Fruit fly (Drosophila melanogaster) whole organism, embryonic: ENCODE results near the gene Tnpo.

Source experiments
- B-H1 ChIP-seq: fragments of 200-800 bp; sonication (Bioruptor generic); IDR thresholded peaks from 3 replicates; pipeline ENCODE4 v1.3.6; 2022; ENCODE audit warnings: missing biosample characterization, missing genetic modification characterization
- BEAF-32 ChIP-seq: fragments of 200-800 bp; sonication (Bioruptor generic); optimal IDR thresholded peaks from 3 replicates; lab custom pipeline; 2017; ENCODE audit warnings: missing biosample characterization, missing genetic modification characterization, mild to moderate bottlenecking, moderate library complexity, missing genetic modification reagents
- C15 ChIP-seq: fragments of 200-800 bp; sonication (Bioruptor generic); IDR thresholded peaks from 3 replicates; pipeline ENCODE4 v1.3.6; 2022; ENCODE audit warnings: missing biosample characterization, missing genetic modification characterization
- CG10462 ChIP-seq: fragments of 200-800 bp; sonication (Bioruptor generic); optimal IDR thresholded peaks from 2 replicates; lab custom pipeline; 2016; ENCODE audit warnings: missing biosample characterization, missing genetic modification characterization
- CG11247 ChIP-seq: fragments of 200-800 bp; sonication (Bioruptor generic); IDR thresholded peaks from 2 replicates; pipeline ENCODE4 v1.3.6; 2022; ENCODE audit warnings: missing biosample characterization, missing genetic modification characterization
- CG11696 ChIP-seq: fragments of 200-800 bp; sonication (Bioruptor generic); IDR thresholded peaks from 2 replicates; pipeline ENCODE4 v1.3.6; 2022; ENCODE audit warnings: missing biosample characterization, missing genetic modification characterization
- CG12236 ChIP-seq: fragments of 200-800 bp; sonication (Bioruptor generic); optimal IDR thresholded peaks from 2 replicates; lab custom pipeline; 2016; ENCODE audit warnings: missing biosample characterization, missing genetic modification characterization
- CG13296 ChIP-seq: fragments of 200-800 bp; sonication (Bioruptor generic); optimal IDR thresholded peaks from 3 replicates; lab custom pipeline; 2018; ENCODE audit warnings: missing biosample characterization, mild to moderate bottlenecking, missing genetic modification characterization
- CG13624 ChIP-seq: fragments of 200-800 bp; sonication (Bioruptor generic); optimal IDR thresholded peaks from 2 replicates; lab custom pipeline; 2016; ENCODE audit warnings: missing biosample characterization, missing genetic modification characterization
- CG14860 ChIP-seq: fragments of 200-800 bp; sonication (Bioruptor generic); IDR thresholded peaks from 3 replicates; pipeline ENCODE4 v1.3.6; 2022; ENCODE audit warnings: missing biosample characterization, missing genetic modification characterization; ENCODE audit not compliant: partially characterized antibody
- CG1603 ChIP-seq: fragments of 200-800 bp; sonication (Bioruptor generic); optimal IDR thresholded peaks from 2 replicates; lab custom pipeline; 2019; ENCODE audit warnings: missing biosample characterization, mild to moderate bottlenecking, missing genetic modification characterization, moderate library complexity
- CG17359 ChIP-seq: fragments of 200-800 bp; sonication (Bioruptor generic); optimal IDR thresholded peaks from 3 replicates; lab custom pipeline; 2018; ENCODE audit warnings: missing biosample characterization, mild to moderate bottlenecking, missing genetic modification characterization, moderate library complexity
- CG17385 ChIP-seq: fragments of 200-800 bp; sonication (Bioruptor generic); optimal IDR thresholded peaks from 3 replicates; lab custom pipeline; 2018; ENCODE audit warnings: missing biosample characterization, mild to moderate bottlenecking, missing genetic modification characterization
- CG17612 ChIP-seq: fragments of 200-800 bp; sonication (Bioruptor generic); IDR thresholded peaks from 2 replicates; pipeline ENCODE4 v1.3.6; 2022; ENCODE audit warnings: missing biosample characterization, missing genetic modification characterization
- CG18599 ChIP-seq: fragments of 200-800 bp; sonication (Bioruptor generic); optimal IDR thresholded peaks from 3 replicates; lab custom pipeline; 2017; ENCODE audit warnings: missing biosample characterization, missing genetic modification characterization, mild to moderate bottlenecking, moderate library complexity, missing genetic modification reagents
- CG2120 ChIP-seq: fragments of 200-800 bp; sonication (Bioruptor generic); optimal IDR thresholded peaks from 3 replicates; lab custom pipeline; 2016; ENCODE audit warnings: missing biosample characterization, missing genetic modification characterization
- CG2678 ChIP-seq: fragments of 200-800 bp; sonication (Bioruptor generic); optimal IDR thresholded peaks from 3 replicates; lab custom pipeline; 2019; ENCODE audit warnings: missing biosample characterization, mild to moderate bottlenecking, missing genetic modification characterization, moderate library complexity
- CG32772 ChIP-seq: fragments of 200-800 bp; sonication (Bioruptor generic); IDR thresholded peaks from 2 replicates; pipeline ENCODE4 v1.3.6; 2022; ENCODE audit warnings: missing biosample characterization, missing genetic modification characterization
- CG34422 ChIP-seq: fragments of 200-800 bp; sonication (Bioruptor generic); IDR thresholded peaks from 3 replicates; pipeline ENCODE4 v1.3.6; 2022; ENCODE audit warnings: missing biosample characterization, missing genetic modification characterization
- CG4282 ChIP-seq: fragments of 200-800 bp; sonication (Bioruptor generic); optimal IDR thresholded peaks from 2 replicates; lab custom pipeline; 2016; ENCODE audit warnings: missing biosample characterization, missing genetic modification characterization
- CG7357 ChIP-seq: fragments of 200-800 bp; sonication (Bioruptor generic); IDR thresholded peaks from 3 replicates; pipeline ENCODE4 v1.3.6; 2022; ENCODE audit warnings: missing biosample characterization, missing genetic modification characterization
- CG7839 ChIP-seq: fragments of 200-800 bp; sonication (Bioruptor generic); optimal IDR thresholded peaks from 3 replicates; lab custom pipeline; 2018; ENCODE audit warnings: missing biosample characterization, mild to moderate bottlenecking, missing genetic modification characterization, moderate library complexity
- D19A ChIP-seq: fragments of 200-800 bp; optimal IDR thresholded peaks from 3 replicates; lab custom pipeline; 2019; ENCODE audit warnings: missing biosample characterization, mild to moderate bottlenecking, missing genetic modification characterization, moderate library complexity
- Deaf1 ChIP-seq: fragments of 200-800 bp; optimal IDR thresholded peaks from 3 replicates; lab custom pipeline; 2019; ENCODE audit warnings: missing biosample characterization, mild to moderate bottlenecking, missing genetic modification characterization, moderate library complexity
- Dip2 ChIP-seq: fragments of 200-800 bp; sonication (Bioruptor generic); IDR thresholded peaks from 2 replicates; pipeline ENCODE4 v1.3.6; 2022; ENCODE audit warnings: missing biosample characterization, missing genetic modification characterization
- Fer1 ChIP-seq: fragments of 200-800 bp; sonication (Bioruptor generic); optimal IDR thresholded peaks from 2 replicates; lab custom pipeline; 2017; ENCODE audit warnings: missing biosample characterization, mild to moderate bottlenecking, missing genetic modification characterization
- Jarid2 ChIP-seq: fragments of 200-800 bp; sonication (Bioruptor generic); optimal IDR thresholded peaks from 3 replicates; lab custom pipeline; 2017; ENCODE audit warnings: mild to moderate bottlenecking, missing biosample characterization, missing genetic modification reagents, missing genetic modification characterization
- Lhr ChIP-seq: fragments of 200-800 bp; sonication (Bioruptor generic); optimal IDR thresholded peaks from 3 replicates; lab custom pipeline; 2017; ENCODE audit warnings: mild to moderate bottlenecking, missing biosample characterization, missing genetic modification reagents, missing genetic modification characterization
- Lpt ChIP-seq: fragments of >200 bp; optimal IDR thresholded peaks from 2 replicates; lab custom pipeline; 2018; ENCODE audit warnings: missing biosample characterization, missing genetic modification characterization
- MESR4 ChIP-seq: fragments of 200-800 bp; sonication (Bioruptor generic); optimal IDR thresholded peaks from 2 replicates; lab custom pipeline; 2018; ENCODE audit warnings: missing biosample characterization, mild to moderate bottlenecking, missing genetic modification characterization, moderate library complexity
- Optix ChIP-seq: fragments of 200-800 bp; sonication (Bioruptor generic); IDR thresholded peaks from 3 replicates; pipeline ENCODE4 v1.3.6; 2022; ENCODE audit warnings: missing biosample characterization, missing genetic modification characterization
- Side ChIP-seq: fragments of 200-800 bp; sonication (Bioruptor generic); optimal IDR thresholded peaks from 2 replicates; lab custom pipeline; 2016; ENCODE audit warnings: missing biosample characterization, missing genetic modification characterization
- Six4 ChIP-seq: fragments of 200-800 bp; sonication (Bioruptor generic); optimal IDR thresholded peaks from 2 replicates; lab custom pipeline; 2016; ENCODE audit warnings: missing biosample characterization, missing genetic modification characterization
- Sry-β ChIP-seq: fragments of 200-800 bp; sonication (Bioruptor generic); optimal IDR thresholded peaks from 2 replicates; lab custom pipeline; 2018; ENCODE audit warnings: missing biosample characterization, mild to moderate bottlenecking, missing genetic modification characterization, moderate library complexity
- Stat92E ChIP-seq, 3 experiments: fragments of >200 bp in 2 of 3; fragments of 200-800 bp in 1 of 3; sonication (Bioruptor generic) in 1 of 3; optimal IDR thresholded peaks; 2 replicates each; lab custom pipeline; 2017 to 2019; ENCODE audit warnings: missing biosample characterization in 3 of 3, missing genetic modification characterization in 3 of 3, mild to moderate bottlenecking in 1 of 3, moderate library complexity in 1 of 3
- abd-A ChIP-seq: fragments of 200-800 bp; sonication (Bioruptor generic); optimal IDR thresholded peaks from 3 replicates; lab custom pipeline; 2019; ENCODE audit warnings: missing biosample characterization, mild to moderate bottlenecking, missing genetic modification characterization, moderate library complexity
- br ChIP-seq: fragments of >200 bp; optimal IDR thresholded peaks from 2 replicates; lab custom pipeline; 2017
- dmrt99B ChIP-seq: fragments of 200-800 bp; sonication (Bioruptor generic); optimal IDR thresholded peaks from 2 replicates; lab custom pipeline; 2018; ENCODE audit warnings: missing biosample characterization, mild to moderate bottlenecking, missing genetic modification characterization, moderate library complexity
- emc ChIP-seq: fragments of 200-800 bp; sonication (Bioruptor generic); optimal IDR thresholded peaks from 2 replicates; lab custom pipeline; 2016; ENCODE audit warnings: missing biosample characterization, missing genetic modification characterization
- inv ChIP-seq: fragments of 200-800 bp; sonication (Bioruptor generic); IDR thresholded peaks from 2 replicates; pipeline ENCODE4 v1.3.6; 2022; ENCODE audit warnings: missing biosample characterization, missing genetic modification characterization; ENCODE audit not compliant: partially characterized antibody
- lilli ChIP-seq: fragments of 200-800 bp; sonication (Bioruptor generic); optimal IDR thresholded peaks from 3 replicates; lab custom pipeline; 2016; ENCODE audit warnings: missing biosample characterization, missing genetic modification characterization
- nom ChIP-seq: fragments of 200-800 bp; sonication (Bioruptor generic); optimal IDR thresholded peaks from 2 replicates; lab custom pipeline; 2017; ENCODE audit warnings: missing biosample characterization, missing genetic modification characterization, mild to moderate bottlenecking, moderate library complexity, missing genetic modification reagents
- odd ChIP-seq: fragments of 200-800 bp; sonication (Bioruptor generic); optimal IDR thresholded peaks from 2 replicates; lab custom pipeline; 2017; ENCODE audit warnings: missing biosample characterization, mild to moderate bottlenecking, missing genetic modification characterization
- peb ChIP-seq: fragments of 200-800 bp; sonication (Bioruptor generic); IDR thresholded peaks from 2 replicates; pipeline ENCODE4 v1.3.6; 2022; ENCODE audit warnings: missing biosample characterization, missing genetic modification characterization
- phol ChIP-seq: fragments of 200-800 bp; sonication (Bioruptor generic); optimal IDR thresholded peaks from 3 replicates; lab custom pipeline; 2018; ENCODE audit warnings: missing biosample characterization, mild to moderate bottlenecking, missing genetic modification characterization, moderate library complexity
- pnt ChIP-seq: fragments of 200-800 bp; sonication (Bioruptor generic); optimal IDR thresholded peaks from 3 replicates; lab custom pipeline; 2016; ENCODE audit warnings: missing biosample characterization, missing genetic modification characterization
- pros ChIP-seq: fragments of 200-800 bp; sonication (Bioruptor generic); optimal IDR thresholded peaks from 3 replicates; lab custom pipeline; 2019; ENCODE audit warnings: missing biosample characterization, mild to moderate bottlenecking, missing genetic modification characterization, moderate library complexity
- psq ChIP-seq: fragments of 200-800 bp; sonication (Bioruptor generic); optimal IDR thresholded peaks from 2 replicates; lab custom pipeline; 2017; ENCODE audit warnings: missing biosample characterization, missing genetic modification characterization
- sc ChIP-seq, 3 experiments: fragments of >200 bp in 2 of 3; fragments of 200-800 bp in 1 of 3; sonication (Bioruptor generic) in 1 of 3; optimal IDR thresholded peaks; 2 replicates in 2 of 3; 3 replicates in 1 of 3; lab custom pipeline; 2017; ENCODE audit warnings: mild to moderate bottlenecking in 1 of 3, missing biosample characterization in 1 of 3, missing genetic modification characterization in 1 of 3, missing genetic modification reagents in 1 of 3
- sd ChIP-seq: fragments of 200-800 bp; sonication (Bioruptor generic); optimal IDR thresholded peaks from 3 replicates; lab custom pipeline; 2018; ENCODE audit warnings: missing biosample characterization, mild to moderate bottlenecking, missing genetic modification characterization, moderate library complexity
- z ChIP-seq: fragments of 200-800 bp; sonication (Bioruptor generic); IDR thresholded peaks from 3 replicates; pipeline ENCODE4 v1.3.6; 2022; ENCODE audit warnings: missing biosample characterization, missing genetic modification characterization

Gene Tnpo

dm6 chr3L:6154951-6155394, 38.3 kb upstream of the Tnpo start (continued):
- no peak for TF ChIP-seq CG2678 (tag; lab: Kevin White, UChicago)
- TF ChIP-seq BEAF-32: no peak
- no peak for TF ChIP-seq Lpt (GFP tag; lab: Kevin White, UChicago)
- peak; percentile 71 for TF ChIP-seq abd-A (tag; lab: Kevin White, UChicago)
- no peak for TF ChIP-seq inv (GFP tag; lab: Robert Waterston, UW)
- TF ChIP-seq CG7839: no peak
- TF ChIP-seq Dip2: no peak
- TF ChIP-seq CG17359 (tag; lab: Kevin White, UChicago): no peak
- no peak for TF ChIP-seq MESR4 (GFP tag; lab: Kevin White, UChicago)
- no peak for TF ChIP-seq CG32772 (GFP tag; lab: Robert Waterston, UW)
- no peak for TF ChIP-seq Jarid2 (GFP tag; lab: Kevin White, UChicago)
- no peak for TF ChIP-seq Optix (GFP tag; lab: Robert Waterston, UW)
- TF ChIP-seq lilli (GFP tag; lab: Kevin White, UChicago): no peak
- no peak for TF ChIP-seq CG4282 (GFP tag; lab: Kevin White, UChicago)
- no peak for TF ChIP-seq CG11696 (GFP tag; lab: Robert Waterston, UW)
- no peak for TF ChIP-seq Sry-β (GFP tag; lab: Kevin White, UChicago)
- peak; percentile 99 for TF ChIP-seq pros
- TF ChIP-seq CG34422: no peak
- TF ChIP-seq z (GFP tag; lab: Robert Waterston, UW): peak; percentile 67; the same call in 2 of the 3 replicates
- TF ChIP-seq CG7357 (GFP tag; lab: Robert Waterston, UW): no peak
- no peak for TF ChIP-seq CG17385
- no peak for TF ChIP-seq CG10462 (GFP tag; lab: Kevin White, UChicago)
- no peak for TF ChIP-seq CG13296 (GFP tag; lab: Kevin White, UChicago)
- TF ChIP-seq CG2120: no peak
- TF ChIP-seq br (lab: Kevin White, UChicago): no peak
- no peak for TF ChIP-seq Six4
- TF ChIP-seq psq (GFP tag; lab: Kevin White, UChicago): no peak
- TF ChIP-seq Fer1 (GFP tag; lab: Kevin White, UChicago): no peak
- peak; percentile 82 for TF ChIP-seq sd
- no peak for TF ChIP-seq phol (tag; lab: Kevin White, UChicago)
- no peak for TF ChIP-seq Lhr (GFP tag; lab: Kevin White, UChicago)
- TF ChIP-seq CG18599 (GFP tag; lab: Kevin White, UChicago): no peak
- TF ChIP-seq nom (GFP tag; lab: Kevin White, UChicago): peak; percentile 96
- no peak for TF ChIP-seq C15 (GFP tag; lab: Robert Waterston, UW)
- TF ChIP-seq Side (GFP tag; lab: Kevin White, UChicago): no peak
- TF ChIP-seq pnt (GFP tag; lab: Kevin White, UChicago): no peak
- no peak for TF ChIP-seq peb (GFP tag; lab: Robert Waterston, UW)
- TF ChIP-seq CG11247 (GFP tag; lab: Robert Waterston, UW): no peak
- no peak for TF ChIP-seq emc (GFP tag; lab: Kevin White, UChicago)
- no peak for TF ChIP-seq Stat92E (GFP tag; optimal IDR thresholded peaks at IDR 0.05; lab: Kevin White, UChicago)
- no peak for TF ChIP-seq B-H1 (GFP tag; lab: Robert Waterston, UW)
- TF ChIP-seq D19A (tag; lab: Kevin White, UChicago): no peak
- no peak for TF ChIP-seq CG17612
- TF ChIP-seq CG1603 (tag; lab: Kevin White, UChicago): no peak
- no peak for TF ChIP-seq dmrt99B (tag; lab: Kevin White, UChicago)
- no peak for TF ChIP-seq CG14860 (GFP tag; lab: Robert Waterston, UW)
- no peak for TF ChIP-seq odd (GFP tag; lab: Kevin White, UChicago)
- no peak for TF ChIP-seq sc (optimal IDR thresholded peaks at IDR 0.05; lab: Kevin White, UChicago)
- TF ChIP-seq sc (GFP tag; optimal IDR thresholded peaks at IDR 0.05; lab: Kevin White, UChicago): no peak
- no peak for TF ChIP-seq CG13624 (GFP tag; lab: Kevin White, UChicago)
- peak; percentile 63 for TF ChIP-seq Deaf1 (tag; lab: Kevin White, UChicago)
- TF ChIP-seq CG12236 (GFP tag; lab: Kevin White, UChicago): no peak
